Worm (Caenorhabditis elegans) whole organism, L1 larva: Measurements from ENCODE around the gene fbxa-43.

Experiments used
- C16A3.4 ChIP-seq: fragments of 150-350 bp; optimal IDR thresholded peaks from 2 replicates; lab custom pipeline; 2014; ENCODE audit warnings: missing biosample characterization, missing genetic modification characterization
- F16B12.6 ChIP-seq: fragments of 150-350 bp; optimal IDR thresholded peaks from 2 replicates; lab custom pipeline; 2014; ENCODE audit warnings: missing biosample characterization, missing genetic modification characterization
- Y116A8C.19 ChIP-seq: sonication (generic microtip); optimal IDR thresholded peaks from 2 replicates; lab custom pipeline; 2016; ENCODE audit warnings: missing compliant biosample characterization, missing genetic modification characterization, borderline replicate concordance
- aha-1 ChIP-seq: fragments of 150-350 bp; optimal IDR thresholded peaks from 2 replicates; lab custom pipeline; 2014; ENCODE audit warnings: missing biosample characterization, missing genetic modification characterization
- ceh-63 ChIP-seq: fragments of 200-800 bp; sonication (Bioruptor generic); optimal IDR thresholded peaks from 2 replicates; lab custom pipeline; 2018; ENCODE audit warnings: mild to moderate bottlenecking, missing genetic modification characterization, missing compliant biosample characterization
- ceh-8 ChIP-seq: fragments of 200-800 bp; sonication (Bioruptor generic); optimal IDR thresholded peaks from 2 replicates; lab custom pipeline; 2018; ENCODE audit warnings: mild to moderate bottlenecking, missing genetic modification characterization, moderate library complexity, missing compliant biosample characterization
- ceh-82 ChIP-seq, 3 experiments: fragments of 150-350 bp in 1 of 3; sonication (generic microtip) in 2 of 3; optimal IDR thresholded peaks; 2 replicates each; lab custom pipeline; 2014 to 2017; ENCODE audit warnings: missing biosample characterization in 3 of 3, missing genetic modification characterization in 3 of 3
- ceh-88 ChIP-seq: fragments of 200-800 bp; sonication (Bioruptor generic); IDR thresholded peaks from 2 replicates; pipeline ENCODE4 v1.3.6; 2022; ENCODE audit warnings: missing genetic modification characterization, missing compliant biosample characterization
- ceh-90 ChIP-seq: sonication (generic microtip); optimal IDR thresholded peaks from 2 replicates; lab custom pipeline; 2016; ENCODE audit warnings: missing genetic modification characterization, missing compliant biosample characterization
- dpl-1 ChIP-seq, 3 experiments: fragments of 150-350 bp in 2 of 3; sonication (generic microtip) in 1 of 3; optimal IDR thresholded peaks; 2 replicates each; lab custom pipeline; 2014 to 2017; ENCODE audit warnings: missing biosample characterization in 3 of 3, missing genetic modification characterization in 3 of 3, missing genetic modification reagents in 3 of 3
- egl-27 ChIP-seq, 2 experiments: fragments of 150-350 bp in 1 of 2; sonication (generic microtip); optimal IDR thresholded peaks; 3 replicates each; lab custom pipeline; 2017 to 2018; ENCODE audit warnings: missing biosample characterization in 2 of 2, missing genetic modification characterization in 2 of 2, missing genetic modification reagents in 2 of 2
- elt-2 ChIP-seq: sonication (generic microtip); optimal IDR thresholded peaks from 2 replicates; lab custom pipeline; 2016; ENCODE audit warnings: missing genetic modification characterization, mild to moderate bottlenecking, inconsistent platforms, missing compliant biosample characterization, missing genetic modification reagents
- fkh-4 ChIP-seq: sonication (generic microtip); optimal IDR thresholded peaks from 2 replicates; lab custom pipeline; 2016; ENCODE audit warnings: missing compliant biosample characterization, missing genetic modification characterization, borderline replicate concordance
- fkh-8 ChIP-seq: sonication (generic microtip); optimal IDR thresholded peaks from 2 replicates; lab custom pipeline; 2016; ENCODE audit warnings: mild to moderate bottlenecking, missing genetic modification characterization, missing compliant biosample characterization
- hlh-17 ChIP-seq: fragments of 200-800 bp; sonication (Bioruptor generic); optimal IDR thresholded peaks from 2 replicates; lab custom pipeline; 2018; ENCODE audit warnings: missing genetic modification characterization, mild to moderate bottlenecking, missing compliant biosample characterization, moderate library complexity, borderline replicate concordance
- irx-1 ChIP-seq: sonication (generic microtip); optimal IDR thresholded peaks from 2 replicates; lab custom pipeline; 2016; ENCODE audit warnings: missing genetic modification characterization, missing compliant biosample characterization
- isw-1 ChIP-seq: fragments of 200-800 bp; sonication (Bioruptor generic); IDR thresholded peaks from 2 replicates; pipeline ENCODE4 v1.3.6; 2022; ENCODE audit warnings: missing genetic modification characterization, missing compliant biosample characterization
- jun-1 ChIP-seq: fragments of 150-350 bp; optimal IDR thresholded peaks from 2 replicates; lab custom pipeline; 2014; ENCODE audit warnings: missing biosample characterization, missing genetic modification reagents, missing genetic modification characterization
- lin-13 ChIP-seq: fragments of 150-350 bp; optimal IDR thresholded peaks from 2 replicates; lab custom pipeline; 2014; ENCODE audit warnings: missing biosample characterization, missing genetic modification reagents, missing genetic modification characterization
- lin-35 ChIP-seq, 2 experiments: fragments of 150-350 bp; optimal IDR thresholded peaks; 2 replicates each; lab custom pipeline; 2014; ENCODE audit warnings: missing biosample characterization in 2 of 2, missing genetic modification characterization in 2 of 2, missing genetic modification reagents in 2 of 2
- lsy-2 ChIP-seq, 2 experiments: fragments of 150-350 bp; optimal IDR thresholded peaks; 2 replicates each; lab custom pipeline; 2014; ENCODE audit warnings: missing biosample characterization in 2 of 2, missing genetic modification characterization in 2 of 2
- mdl-1 ChIP-seq, 2 experiments: fragments of 150-350 bp; optimal IDR thresholded peaks; 2 replicates each; lab custom pipeline; 2014 to 2017; ENCODE audit warnings: missing biosample characterization in 2 of 2, missing genetic modification characterization in 2 of 2, inconsistent platforms in 1 of 2
- mep-1 ChIP-seq: fragments of 150-350 bp; optimal IDR thresholded peaks from 2 replicates; lab custom pipeline; 2014; ENCODE audit warnings: missing biosample characterization, missing genetic modification characterization
- nhr-28 ChIP-seq: fragments of 150-350 bp; optimal IDR thresholded peaks from 2 replicates; lab custom pipeline; 2014; ENCODE audit warnings: missing biosample characterization, missing genetic modification characterization
- nhr-84 ChIP-seq: sonication (generic microtip); optimal IDR thresholded peaks from 2 replicates; lab custom pipeline; 2017; ENCODE audit warnings: missing biosample characterization, missing genetic modification characterization
- nhr-85 ChIP-seq: sonication (generic microtip); peaks from one replicate; lab custom pipeline; 2016; ENCODE audit warnings: missing genetic modification characterization, inconsistent platforms, missing compliant biosample characterization
- rnt-1 ChIP-seq: sonication (generic microtip); optimal IDR thresholded peaks from 2 replicates; lab custom pipeline; 2016; ENCODE audit warnings: mild to moderate bottlenecking, missing genetic modification characterization, moderate library complexity, missing compliant biosample characterization
- snu-23 ChIP-seq: sonication (generic microtip); optimal IDR thresholded peaks from 2 replicates; lab custom pipeline; 2016; ENCODE audit warnings: missing genetic modification characterization, missing compliant biosample characterization
- tbx-2 ChIP-seq: sonication (generic microtip); optimal IDR thresholded peaks from 2 replicates; lab custom pipeline; 2016; ENCODE audit warnings: missing genetic modification characterization, missing compliant biosample characterization
- unc-130 ChIP-seq: fragments of 150-350 bp; optimal IDR thresholded peaks from 2 replicates; lab custom pipeline; 2017; ENCODE audit warnings: missing biosample characterization, missing genetic modification characterization, inconsistent platforms
- unc-30 ChIP-seq: sonication (generic microtip); optimal IDR thresholded peaks from 2 replicates; lab custom pipeline; 2017; ENCODE audit warnings: missing biosample characterization, missing genetic modification characterization
- unc-98 ChIP-seq: fragments of 200-800 bp; sonication (Bioruptor generic); IDR thresholded peaks from 2 replicates; pipeline ENCODE4 v1.3.6; 2022; ENCODE audit warnings: missing genetic modification characterization, missing compliant biosample characterization
- vab-15 ChIP-seq: sonication (generic microtip); optimal IDR thresholded peaks from 2 replicates; lab custom pipeline; 2017; ENCODE audit warnings: missing genotype, mild to moderate bottlenecking, missing genetic modification characterization, missing compliant biosample characterization
- ztf-11 ChIP-seq, 2 experiments: sonication (generic microtip); optimal IDR thresholded peaks; 2 replicates each; lab custom pipeline; 2016 to 2017; ENCODE audit warnings: missing genetic modification characterization in 2 of 2, missing biosample characterization in 1 of 2, missing compliant biosample characterization in 1 of 2
- ztf-4 ChIP-seq: fragments of 150-350 bp; optimal IDR thresholded peaks from 2 replicates; lab custom pipeline; 2014; ENCODE audit warnings: missing biosample characterization, missing genetic modification characterization

fbxa-43 gene

ce11 chrIII:2211120-2211519, 47.6 kb downstream of the fbxa-43 start, which contains the start of gene C39B5.14:
C39B5.14 (plus strand) TSS chrIII:2211420.
- TF ChIP-seq F16B12.6 (tag; lab: Kevin White, UChicago) (no peak), snu-23 (GFP tag; lab: Kevin White, UChicago) (no peak), elt-2 (tag; lab: Kevin White, UChicago) (peak; percentile 40), unc-30 (no peak), ceh-8 (no peak)

- TF ChIP-seq jun-1 (tag; lab: Kevin White, UChicago) (no peak), egl-27 (tag; optimal IDR thresholded peaks at IDR 0.05; lab: Kevin White, UChicago) (no peak), nhr-28 (tag; lab: Kevin White, UChicago) (no peak), tbx-2 (no peak), nhr-84 (no peak), ztf-11 (tag; optimal IDR thresholded peaks at IDR 0.05; lab: Kevin White, UChicago) (no peak), aha-1 (no peak), nhr-85 (tag; lab: Kevin White, UChicago) (no peak), rnt-1 (tag; lab: Kevin White, UChicago) (no peak), ztf-4 (tag; lab: Kevin White, UChicago) (no peak), lin-13 (GFP tag; lab: Kevin White, UChicago) (no peak), vab-15 (no peak), C16A3.4 (no peak), fkh-4 (tag; lab: Kevin White, UChicago) (no peak), ceh-63 (GFP tag; lab: Kevin White, UChicago) (no peak), ceh-90 (no peak), lin-35 (GFP tag; optimal IDR thresholded peaks at IDR 0.05; lab: Kevin White, UChicago) (no peak), lsy-2 (tag; optimal IDR thresholded peaks at IDR 0.05; lab: Kevin White, UChicago) (no peak), ceh-88 (GFP tag; lab: Robert Waterston, UW) (no peak)
Measured at ce11 chrIII:2210601-2211000, 48.2 kb downstream of the fbxa-43 start.

ce11 chrIII:2207864-2208263, 50.9 kb downstream of the fbxa-43 start, which contains the start of gene C39B5.5:
C39B5.5 (plus strand) TSS chrIII:2208164.
- TF ChIP-seq ceh-82 (tag; optimal IDR thresholded peaks at IDR 0.05; lab: Kevin White, UChicago) (no peak), hlh-17 (no peak), mep-1 (tag; lab: Kevin White, UChicago) (no peak), ceh-90 (no peak), dpl-1 (GFP tag; optimal IDR thresholded peaks at IDR 0.05; lab: Kevin White, UChicago) (no peak), mdl-1 (tag; optimal IDR thresholded peaks at IDR 0.05; lab: Kevin White, UChicago) (no peak), unc-98 (GFP tag; lab: Robert Waterston, UW) (no peak), jun-1 (tag; lab: Kevin White, UChicago) (no peak), ztf-4 (tag; lab: Kevin White, UChicago) (no peak), irx-1 (tag; lab: Kevin White, UChicago) (no peak), fkh-8 (tag; lab: Kevin White, UChicago) (no peak), Y116A8C.19 (no peak), unc-130 (no peak), isw-1 (GFP tag; lab: Robert Waterston, UW) (no peak), F16B12.6 (tag; lab: Kevin White, UChicago) (no peak)
